Fruit fly (Drosophila melanogaster) whole organism, embryonic: ENCODE results near the gene AsnRS.
A peak's percentile ranks its signal among the peaks of the same experiment; 100 is the strongest.

Experiments used
- ATbp ChIP-seq: fragments of 200-800 bp; sonication (Bioruptor generic); optimal IDR thresholded peaks from 2 replicates; lab custom pipeline; 2017; ENCODE audit warnings: missing biosample characterization, mild to moderate bottlenecking, missing genetic modification characterization, missing genetic modification reagents
- Atf3 ChIP-seq: fragments of 200-800 bp; sonication (Bioruptor generic); optimal IDR thresholded peaks from 3 replicates; lab custom pipeline; 2016; ENCODE audit warnings: missing biosample characterization, missing genetic modification characterization
- CG1024 ChIP-seq: fragments of 200-800 bp; sonication (Bioruptor generic); IDR thresholded peaks from 2 replicates; pipeline ENCODE4 v1.3.6; 2022; ENCODE audit warnings: missing biosample characterization, missing genetic modification characterization
- CG10274 ChIP-seq: fragments of 200-800 bp; sonication (Bioruptor generic); optimal IDR thresholded peaks from 3 replicates; lab custom pipeline; 2017; ENCODE audit warnings: missing biosample characterization, mild to moderate bottlenecking, missing genetic modification characterization
- CG10543 ChIP-seq: fragments of 200-800 bp; sonication (Bioruptor generic); optimal IDR thresholded peaks from 3 replicates; lab custom pipeline; 2017; ENCODE audit warnings: missing biosample characterization, mild to moderate bottlenecking, missing genetic modification characterization, moderate library complexity
- CG11695 ChIP-seq: fragments of 200-800 bp; sonication (Bioruptor generic); IDR thresholded peaks from 3 replicates; pipeline ENCODE4 v1.3.6; 2022; ENCODE audit warnings: missing biosample characterization, missing genetic modification characterization
- CG12155 ChIP-seq: fragments of 200-800 bp; sonication (Bioruptor generic); optimal IDR thresholded peaks from 3 replicates; lab custom pipeline; 2016; ENCODE audit warnings: missing biosample characterization, missing genetic modification characterization
- CG13287 ChIP-seq: fragments of 200-800 bp; sonication (Bioruptor generic); IDR thresholded peaks from 2 replicates; pipeline ENCODE4 v1.3.6; 2022; ENCODE audit warnings: missing biosample characterization, missing genetic modification characterization; ENCODE audit not compliant: partially characterized antibody
- CG14710 ChIP-seq: fragments of 200-800 bp; sonication (Bioruptor generic); optimal IDR thresholded peaks from 3 replicates; lab custom pipeline; 2019; ENCODE audit warnings: missing biosample characterization, mild to moderate bottlenecking, missing genetic modification characterization, moderate library complexity
- CG15514 ChIP-seq: fragments of 200-800 bp; sonication (Bioruptor generic); optimal IDR thresholded peaks from 3 replicates; lab custom pipeline; 2017; ENCODE audit warnings: missing biosample characterization, missing genetic modification characterization, mild to moderate bottlenecking, moderate library complexity, missing genetic modification reagents
- CG16813 ChIP-seq: fragments of 200-800 bp; sonication (Bioruptor generic); IDR thresholded peaks from 3 replicates; pipeline ENCODE4 v1.3.6; 2022; ENCODE audit warnings: missing biosample characterization, missing genetic modification characterization; ENCODE audit not compliant: partially characterized antibody
- CG1832 ChIP-seq: fragments of 200-800 bp; sonication (Bioruptor generic); optimal IDR thresholded peaks from 2 replicates; lab custom pipeline; 2017; ENCODE audit warnings: missing biosample characterization, mild to moderate bottlenecking, missing genetic modification characterization, inconsistent platforms
- CG2120 ChIP-seq: fragments of 200-800 bp; sonication (Bioruptor generic); optimal IDR thresholded peaks from 3 replicates; lab custom pipeline; 2016; ENCODE audit warnings: missing biosample characterization, missing genetic modification characterization
- CG2129 ChIP-seq: fragments of 200-800 bp; sonication (Bioruptor generic); IDR thresholded peaks from 2 replicates; pipeline ENCODE4 v1.3.6; 2022; ENCODE audit warnings: missing biosample characterization, missing genetic modification characterization; ENCODE audit not compliant: partially characterized antibody
- CG4404 ChIP-seq: fragments of 200-800 bp; sonication (Bioruptor generic); IDR thresholded peaks from 2 replicates; pipeline ENCODE4 v1.3.6; 2022; ENCODE audit warnings: missing biosample characterization, missing genetic modification characterization
- CG7556 ChIP-seq: fragments of 200-800 bp; sonication (Bioruptor generic); optimal IDR thresholded peaks from 2 replicates; lab custom pipeline; 2017; ENCODE audit warnings: missing biosample characterization, mild to moderate bottlenecking, missing genetic modification characterization
- CG7839 ChIP-seq: fragments of 200-800 bp; sonication (Bioruptor generic); optimal IDR thresholded peaks from 3 replicates; lab custom pipeline; 2018; ENCODE audit warnings: missing biosample characterization, mild to moderate bottlenecking, missing genetic modification characterization, moderate library complexity
- CG9876 ChIP-seq: fragments of 200-800 bp; sonication (Bioruptor generic); optimal IDR thresholded peaks from 2 replicates; lab custom pipeline; 2016; ENCODE audit warnings: missing biosample characterization, missing genetic modification characterization
- Dek ChIP-seq: fragments of 200-800 bp; sonication (Bioruptor generic); optimal IDR thresholded peaks from 3 replicates; lab custom pipeline; 2019; ENCODE audit warnings: missing biosample characterization, mild to moderate bottlenecking, missing genetic modification characterization, moderate library complexity
- Dip3 ChIP-seq: fragments of 200-800 bp; sonication (Bioruptor generic); optimal IDR thresholded peaks from 3 replicates; lab custom pipeline; 2016; ENCODE audit warnings: missing biosample characterization, missing genetic modification characterization
- Doc2 ChIP-seq: fragments of 200-800 bp; sonication (Bioruptor generic); IDR thresholded peaks from 2 replicates; pipeline ENCODE4 v1.3.6; 2022; ENCODE audit warnings: missing biosample characterization, missing genetic modification characterization
- PHDP ChIP-seq: fragments of 200-800 bp; sonication (Bioruptor generic); optimal IDR thresholded peaks from 3 replicates; lab custom pipeline; 2018; ENCODE audit warnings: missing biosample characterization, mild to moderate bottlenecking, missing genetic modification characterization, moderate library complexity
- Ptx1 ChIP-seq: fragments of 200-800 bp; sonication (Bioruptor generic); IDR thresholded peaks from 2 replicates; pipeline ENCODE4 v1.3.6; 2022; ENCODE audit warnings: missing biosample characterization, missing genetic modification characterization
- Six4 ChIP-seq: fragments of 200-800 bp; sonication (Bioruptor generic); optimal IDR thresholded peaks from 2 replicates; lab custom pipeline; 2016; ENCODE audit warnings: missing biosample characterization, missing genetic modification characterization
- Tbp ChIP-seq: fragments of >200 bp; optimal IDR thresholded peaks from 2 replicates; lab custom pipeline; 2018; ENCODE audit warnings: missing biosample characterization, missing genetic modification characterization
- Vsx1 ChIP-seq: fragments of 200-800 bp; sonication (Bioruptor generic); optimal IDR thresholded peaks from 2 replicates; lab custom pipeline; 2017; ENCODE audit warnings: missing biosample characterization, mild to moderate bottlenecking, missing genetic modification characterization, missing genetic modification reagents
- ash1 ChIP-seq: fragments of 200-800 bp; sonication (Bioruptor generic); optimal IDR thresholded peaks from 2 replicates; lab custom pipeline; 2018; ENCODE audit warnings: missing biosample characterization, mild to moderate bottlenecking, missing genetic modification characterization
- az2 ChIP-seq: fragments of 200-800 bp; sonication (Bioruptor generic); optimal IDR thresholded peaks from 3 replicates; lab custom pipeline; 2016; ENCODE audit warnings: missing biosample characterization, missing genetic modification characterization
- bbx ChIP-seq: fragments of 200-800 bp; sonication (Bioruptor generic); IDR thresholded peaks from 2 replicates; pipeline ENCODE4 v1.3.6; 2022; ENCODE audit warnings: missing biosample characterization, missing genetic modification characterization; ENCODE audit not compliant: partially characterized antibody
- chif ChIP-seq, 2 experiments: fragments of 200-800 bp; sonication (Bioruptor generic); optimal IDR thresholded peaks; 3 replicates each; lab custom pipeline; 2016; ENCODE audit warnings: missing biosample characterization in 2 of 2, missing genetic modification characterization in 2 of 2
- chinmo ChIP-seq: fragments of 200-800 bp; sonication (Bioruptor generic); IDR thresholded peaks from 4 replicates; pipeline ENCODE4 v1.3.6; 2022; ENCODE audit warnings: missing biosample characterization, missing genetic modification characterization; ENCODE audit not compliant: partially characterized antibody
- fd3F ChIP-seq: fragments of 200-800 bp; sonication (Bioruptor generic); optimal IDR thresholded peaks from 2 replicates; lab custom pipeline; 2018; ENCODE audit warnings: missing biosample characterization, mild to moderate bottlenecking, missing genetic modification characterization, moderate library complexity
- fd64A ChIP-seq: fragments of 200-800 bp; sonication (Bioruptor generic); optimal IDR thresholded peaks from 3 replicates; lab custom pipeline; 2018; ENCODE audit warnings: missing biosample characterization, mild to moderate bottlenecking, missing genetic modification characterization
- gem ChIP-seq: fragments of 200-800 bp; sonication (Bioruptor generic); optimal IDR thresholded peaks from 2 replicates; lab custom pipeline; 2019; ENCODE audit warnings: missing biosample characterization, mild to moderate bottlenecking, missing genetic modification characterization, moderate library complexity
- h ChIP-seq: fragments of >200 bp; optimal IDR thresholded peaks from 2 replicates; lab custom pipeline; 2017
- insv ChIP-seq, 2 experiments: fragments of 200-800 bp; sonication (Bioruptor generic); optimal IDR thresholded peaks; 3 replicates each; lab custom pipeline; 2016 to 2018; ENCODE audit warnings: missing biosample characterization in 2 of 2, missing genetic modification characterization in 2 of 2
- jigr1 ChIP-seq: fragments of 200-800 bp; sonication (Bioruptor generic); IDR thresholded peaks from 3 replicates; pipeline ENCODE4 v1.3.6; 2022; ENCODE audit warnings: missing biosample characterization, missing genetic modification characterization
- lbe ChIP-seq: fragments of 200-800 bp; sonication (Bioruptor generic); optimal IDR thresholded peaks from 2 replicates; lab custom pipeline; 2016; ENCODE audit warnings: missing biosample characterization, mild to moderate bottlenecking, missing genetic modification characterization
- mld ChIP-seq: fragments of 200-800 bp; sonication (Bioruptor generic); IDR thresholded peaks from 3 replicates; pipeline ENCODE4 v1.3.6; 2022; ENCODE audit warnings: missing biosample characterization, missing genetic modification characterization; ENCODE audit not compliant: partially characterized antibody
- pnt ChIP-seq: fragments of 200-800 bp; sonication (Bioruptor generic); optimal IDR thresholded peaks from 3 replicates; lab custom pipeline; 2016; ENCODE audit warnings: missing biosample characterization, missing genetic modification characterization
- prd ChIP-seq, 3 experiments: fragments of >200 bp in 2 of 3; fragments of 200-800 bp in 1 of 3; sonication (Bioruptor generic) in 1 of 3; optimal IDR thresholded peaks in 2 of 3; IDR thresholded peaks in 1 of 3; 2 replicates in 2 of 3; 3 replicates in 1 of 3; pipeline versions ENCODE4 v1.3.6 to Lab custom; 2017 to 2022; ENCODE audit warnings: missing biosample characterization in 1 of 3, missing genetic modification characterization in 1 of 3
- pum ChIP-seq: fragments of 200-800 bp; sonication (Bioruptor generic); optimal IDR thresholded peaks from 2 replicates; lab custom pipeline; 2016; ENCODE audit warnings: missing biosample characterization, missing genetic modification characterization
- row ChIP-seq: fragments of 200-800 bp; sonication (Bioruptor generic); IDR thresholded peaks from 3 replicates; pipeline ENCODE4 v1.3.6; 2022; ENCODE audit warnings: missing biosample characterization, missing genetic modification characterization
- sisA ChIP-seq: fragments of 200-800 bp; sonication (Bioruptor generic); IDR thresholded peaks from 2 replicates; pipeline ENCODE4 v1.3.6; 2022; ENCODE audit warnings: missing biosample characterization, missing genetic modification characterization
- ssp ChIP-seq: fragments of 200-800 bp; sonication (Bioruptor generic); IDR thresholded peaks from 2 replicates; pipeline ENCODE4 v1.3.6; 2022; ENCODE audit warnings: missing biosample characterization, missing genetic modification characterization
- tap ChIP-seq: fragments of 200-800 bp; optimal IDR thresholded peaks from 3 replicates; lab custom pipeline; 2019; ENCODE audit warnings: missing biosample characterization, mild to moderate bottlenecking, missing genetic modification characterization, moderate library complexity
- tna ChIP-seq: fragments of 200-800 bp; sonication (Bioruptor generic); IDR thresholded peaks from 2 replicates; pipeline ENCODE4 v1.3.6; 2022; ENCODE audit warnings: missing biosample characterization, missing genetic modification characterization; ENCODE audit not compliant: partially characterized antibody

AsnRS gene

dm6 chr2L:19133465-19134365 lies 2.0 kb upstream of the AsnRS start, which contains the start of gene brat (continued):
- TF ChIP-seq Vsx1 (GFP tag; lab: Kevin White, UChicago), result no peak
- no peak for TF ChIP-seq ash1 (GFP tag; lab: Kevin White, UChicago)
- TF ChIP-seq CG9876 (GFP tag; lab: Kevin White, UChicago), result peak; percentile 44
- TF ChIP-seq CG16813 (GFP tag; lab: Robert Waterston, UW), result peak; percentile 95
- peak; percentile 38 for TF ChIP-seq CG7839
- peak; percentile 95 to 98 for TF ChIP-seq insv (GFP tag; optimal IDR thresholded peaks at IDR 0.05; lab: Kevin White, UChicago)
- TF ChIP-seq pum (GFP tag; lab: Kevin White, UChicago), result peak; percentile 40
- TF ChIP-seq CG13287 (GFP tag; lab: Robert Waterston, UW), result peak; percentile 93
- TF ChIP-seq CG10274, result no peak
- peak; percentile 3 for TF ChIP-seq tap
- TF ChIP-seq Six4 (GFP tag; lab: Kevin White, UChicago), result peak; percentile 11
- TF ChIP-seq chinmo (GFP tag; lab: Robert Waterston, UW), result peak; percentile 81; the same call in 2 of the 4 replicates
- peak; percentile 82 for TF ChIP-seq CG12155
- TF ChIP-seq CG10543 (GFP tag; lab: Kevin White, UChicago), result peak; percentile 61
- TF ChIP-seq az2 (GFP tag; lab: Kevin White, UChicago), result peak; percentile 56
- no peak for TF ChIP-seq ATbp
- TF ChIP-seq PHDP, result peak; percentile 40
- TF ChIP-seq bbx, result peak; percentile 87
- no peak for TF ChIP-seq Doc2 (GFP tag; lab: Robert Waterston, UW)
- TF ChIP-seq Atf3, result peak; percentile 44
- peak; percentile 75 for TF ChIP-seq CG14710 (tag; lab: Kevin White, UChicago)
- TF ChIP-seq row (GFP tag; lab: Robert Waterston, UW), result peak; percentile 83
- no peak for TF ChIP-seq sisA (GFP tag; lab: Robert Waterston, UW)
- TF ChIP-seq CG15514 (GFP tag; lab: Kevin White, UChicago), result peak; percentile 88
- TF ChIP-seq CG2120 (GFP tag; lab: Kevin White, UChicago), result peak; percentile 79
- no peak for TF ChIP-seq h (lab: Kevin White, UChicago)
- TF ChIP-seq tna (GFP tag; lab: Robert Waterston, UW), result peak; percentile 73; the same call in 1 of the 2 replicates
- TF ChIP-seq lbe, result no peak
- TF ChIP-seq CG1024 (GFP tag; lab: Robert Waterston, UW), result no peak
- no peak for TF ChIP-seq CG4404 (GFP tag; lab: Robert Waterston, UW)
- peak; percentile 18 for TF ChIP-seq Dek (tag; lab: Kevin White, UChicago)
- TF ChIP-seq Tbp (GFP tag; lab: Kevin White, UChicago), result no peak
- TF ChIP-seq chif (GFP tag; optimal IDR thresholded peaks at IDR 0.05; lab: Kevin White, UChicago), result peak; percentile 22 to 57
- peak; percentile 8 for TF ChIP-seq fd3F
- no peak for TF ChIP-seq prd (optimal IDR thresholded peaks at IDR 0.05; lab: Kevin White, UChicago)
- peak; percentile 62; the same call in 2 of the 3 replicates for TF ChIP-seq prd (GFP tag; IDR thresholded peaks at IDR 0.05; lab: Robert Waterston, UW)
- TF ChIP-seq pnt, result peak; percentile 59
- peak; percentile 64 for TF ChIP-seq Dip3 (GFP tag; lab: Kevin White, UChicago)
- peak; percentile 78 for TF ChIP-seq ssp (GFP tag; lab: Robert Waterston, UW)
- TF ChIP-seq CG7556, result peak; percentile 1
- peak; percentile 56; the same call in 1 of the 3 replicates for TF ChIP-seq jigr1 (GFP tag; lab: Robert Waterston, UW)
- TF ChIP-seq CG1832 (GFP tag; lab: Kevin White, UChicago), result no peak
- 0 out of 3 replicates have a peak, but pooled peaks have one; percentile 9 for TF ChIP-seq CG11695 (GFP tag; lab: Robert Waterston, UW)
- peak; percentile 62 for TF ChIP-seq gem (tag; lab: Kevin White, UChicago)
- TF ChIP-seq CG2129, result peak; percentile 91
- peak; percentile 78; the same call in 1 of the 3 replicates for TF ChIP-seq mld (GFP tag; lab: Robert Waterston, UW)
- no peak for TF ChIP-seq fd64A (GFP tag; lab: Kevin White, UChicago)
- peak; percentile 45; the same call in 1 of the 2 replicates for TF ChIP-seq Ptx1
